Fruit fly (Drosophila melanogaster): ENCODE results near the gene Flo2.

- TF ChIP-seq da (GFP tag; optimal IDR thresholded peaks at IDR 0.05) (no peak), ro (GFP tag; IDR thresholded peaks at IDR 0.05) (no peak)
These were observed 113.1 kb downstream of the Flo2 start for dm6 chrX:14952097-14952844.
